Fruit fly (Drosophila melanogaster): ENCODE results near the gene CG32486.

The CG32486 gene

dm6 chr3L:3096073-3096725 lies 25.6 kb upstream of the CG32486 start (continued):
- no peak for TF ChIP-seq dmrt99B (tag; optimal IDR thresholded peaks at IDR 0.05)
- TF ChIP-seq dysf (GFP tag; IDR thresholded peaks at IDR 0.05) = peak; percentile 35; the same call in 1 of the 3 replicates
- TF ChIP-seq H2.0 (GFP tag; IDR thresholded peaks at IDR 0.05) = peak; percentile 20; the same call in 1 of the 2 replicates
- TF ChIP-seq cwo (GFP tag; optimal IDR thresholded peaks at IDR 0.05) = peak; percentile 43
- TF ChIP-seq Doc3 (GFP tag; IDR thresholded peaks at IDR 0.05; ENCODE audit: partially characterized antibody) = peak; percentile 39; the same call in 1 of the 3 replicates
- TF ChIP-seq zen (tag; optimal IDR thresholded peaks at IDR 0.05) = no peak
- 0 out of 3 replicates have a peak, but pooled peaks have one; percentile 53 for TF ChIP-seq Dbx (GFP tag; IDR thresholded peaks at IDR 0.05)
- 0 out of 2 replicates have a peak, but pooled peaks have one; percentile 5 for TF ChIP-seq Drgx (GFP tag; IDR thresholded peaks at IDR 0.05)
- TF ChIP-seq CG2889 (GFP tag; IDR thresholded peaks at IDR 0.05) = peak; percentile 45; the same call in 1 of the 3 replicates
- peak; percentile 53 for TF ChIP-seq CG2120 (GFP tag; optimal IDR thresholded peaks at IDR 0.05)
- peak; percentile 20; the same call in 1 of the 2 replicates for TF ChIP-seq E2f2 (GFP tag; IDR thresholded peaks at IDR 0.05)
- peak; percentile 26 for TF ChIP-seq Med (GFP tag)
- no peak for TF ChIP-seq Atf3 (GFP tag; optimal IDR thresholded peaks at IDR 0.05)
- peak; percentile 40 for TF ChIP-seq grau (tag; optimal IDR thresholded peaks at IDR 0.05)
- peak; percentile 5 for TF ChIP-seq en (GFP tag; optimal IDR thresholded peaks at IDR 0.05)
- peak; percentile 24 for TF ChIP-seq CG7556 (GFP tag; optimal IDR thresholded peaks at IDR 0.05)
- TF ChIP-seq pnt (GFP tag; optimal IDR thresholded peaks at IDR 0.05) = peak; percentile 16
- peak; percentile 18 for TF ChIP-seq CG7839 (tag; optimal IDR thresholded peaks at IDR 0.05)
- peak; percentile 51 for TF ChIP-seq CG9932 (GFP tag; IDR thresholded peaks at IDR 0.05)
- no peak for TF ChIP-seq salm (tag; optimal IDR thresholded peaks at IDR 0.05)
- peak; percentile 93 for TF ChIP-seq CG7963 (GFP tag; IDR thresholded peaks at IDR 0.05; ENCODE audit: partially characterized antibody)
- TF ChIP-seq CG10959 (GFP tag; IDR thresholded peaks at IDR 0.05) = peak; percentile 87
- TF ChIP-seq TFAM (GFP tag; optimal IDR thresholded peaks at IDR 0.05) = no peak
- TF ChIP-seq ase (GFP tag; IDR thresholded peaks at IDR 0.05) = no peak
- peak; percentile 88 for TF ChIP-seq CG42726 (GFP tag; IDR thresholded peaks at IDR 0.05; ENCODE audit: partially characterized antibody)
- peak; percentile 5 for TF ChIP-seq NfI (GFP tag; optimal IDR thresholded peaks at IDR 0.05)
- TF ChIP-seq CG4328 (GFP tag; optimal IDR thresholded peaks at IDR 0.05) = peak; percentile 8
- TF ChIP-seq CG12391 (tag; optimal IDR thresholded peaks at IDR 0.05) = peak; percentile 53
- TF ChIP-seq ci (GFP tag; IDR thresholded peaks at IDR 0.05) = peak; percentile 45; the same call in 1 of the 3 replicates
- TF ChIP-seq pho (GFP tag; optimal IDR thresholded peaks at IDR 0.05) = peak; percentile 11
- TF ChIP-seq zen2 (GFP tag; IDR thresholded peaks at IDR 0.05; ENCODE audit: partially characterized antibody) = peak; percentile 60; the same call in 1 of the 3 replicates
- no peak for TF ChIP-seq kni (GFP tag; optimal IDR thresholded peaks at IDR 0.05)
- peak; percentile 38; the same call in 1 of the 2 replicates for TF ChIP-seq CG2129 (GFP tag; IDR thresholded peaks at IDR 0.05; ENCODE audit: partially characterized antibody)
- TF ChIP-seq bbx (GFP tag; IDR thresholded peaks at IDR 0.05; ENCODE audit: partially characterized antibody) = peak; percentile 91
- TF ChIP-seq Opbp (GFP tag; IDR thresholded peaks at IDR 0.05; ENCODE audit: partially characterized antibody) = peak; percentile 95
- peak; percentile 11 for TF ChIP-seq ind (GFP tag; optimal IDR thresholded peaks at IDR 0.05)
- peak; percentile 74 for TF ChIP-seq knrl (GFP tag; IDR thresholded peaks at IDR 0.05; ENCODE audit: partially characterized antibody)
- TF ChIP-seq Hmr (GFP tag; optimal IDR thresholded peaks at IDR 0.05) = no peak
- no peak for TF ChIP-seq CG10147 (GFP tag; optimal IDR thresholded peaks at IDR 0.05)
- peak; percentile 47; the same call in 1 of the 2 replicates for TF ChIP-seq CG13287 (GFP tag; IDR thresholded peaks at IDR 0.05; ENCODE audit: partially characterized antibody)
- peak; percentile 22 for TF ChIP-seq CG9817 (tag; optimal IDR thresholded peaks at IDR 0.05)
- peak; percentile 19 for TF ChIP-seq HHEX (GFP tag; optimal IDR thresholded peaks at IDR 0.05)
- TF ChIP-seq trh (GFP tag; optimal IDR thresholded peaks at IDR 0.05) = no peak
- no peak for TF ChIP-seq pb (GFP tag; optimal IDR thresholded peaks at IDR 0.05)

All from whole organism, embryonic.